Fruit fly (Drosophila melanogaster): ENCODE data around the gene Polr2M.

Polr2M gene

dm6 chr3R:19255255-19255654 lies 26.0 kb downstream of the Polr2M start (continued):
- TF ChIP-seq Eip75B (GFP tag; optimal IDR thresholded peaks at IDR 0.05) (peak; percentile 47), vri (GFP tag; optimal IDR thresholded peaks at IDR 0.05) (no peak), CG3032 (tag; optimal IDR thresholded peaks at IDR 0.05) (peak; percentile 62), pdm3 (GFP tag; optimal IDR thresholded peaks at IDR 0.05) (peak; percentile 25), Ets21C (GFP tag; optimal IDR thresholded peaks at IDR 0.05) (no peak), CG9139 (GFP tag; optimal IDR thresholded peaks at IDR 0.05) (no peak), CG4318 (GFP tag; optimal IDR thresholded peaks at IDR 0.05) (peak; percentile 39), Lpt (GFP tag; optimal IDR thresholded peaks at IDR 0.05) (peak; percentile 35), acj6 (GFP tag; optimal IDR thresholded peaks at IDR 0.05) (peak; percentile 56), topi (GFP tag; optimal IDR thresholded peaks at IDR 0.05) (peak; percentile 44), net (GFP tag; optimal IDR thresholded peaks at IDR 0.05) (peak; percentile 29), CG11902 (GFP tag; optimal IDR thresholded peaks at IDR 0.05) (peak; percentile 13), CG6276 (GFP tag; optimal IDR thresholded peaks at IDR 0.05) (peak; percentile 61), spab (GFP tag; optimal IDR thresholded peaks at IDR 0.05) (peak; percentile 52), dsx (GFP tag; optimal IDR thresholded peaks at IDR 0.05; ENCODE audit: poor library complexity, severe bottlenecking) (peak; percentile 50), svp (GFP tag) (peak; percentile 77), CG6163 (GFP tag; IDR thresholded peaks at IDR 0.05) (peak; percentile 88), CG8119 (GFP tag; IDR thresholded peaks at IDR 0.05) (peak; percentile 63)

dm6 chr3R:19256477-19256876 lies 27.2 kb downstream of the Polr2M start, which contains the start of gene CG14280:
Gene CG14280, plus strand, starts transcription at chr3R:19256777.
- TF ChIP-seq CG11902 (GFP tag; optimal IDR thresholded peaks at IDR 0.05), result no peak
- TF ChIP-seq vri (GFP tag; optimal IDR thresholded peaks at IDR 0.05), result no peak
- TF ChIP-seq Hr39 (GFP tag; optimal IDR thresholded peaks at IDR 0.05), result no peak
- TF ChIP-seq CG9139 (GFP tag; optimal IDR thresholded peaks at IDR 0.05), result no peak

dm6 chr3R:19264789-19265188 lies 35.5 kb downstream of the Polr2M start:
- no peak for TF ChIP-seq Lpt (GFP tag; optimal IDR thresholded peaks at IDR 0.05)
- TF ChIP-seq Hr38 (GFP tag; optimal IDR thresholded peaks at IDR 0.05), result no peak
- TF ChIP-seq CG1621 (tag; optimal IDR thresholded peaks at IDR 0.05), result no peak
- no peak for TF ChIP-seq ss (GFP tag; optimal IDR thresholded peaks at IDR 0.05)
- no peak for TF ChIP-seq CG11902 (GFP tag; optimal IDR thresholded peaks at IDR 0.05)
- TF ChIP-seq Eip93F (GFP tag; optimal IDR thresholded peaks at IDR 0.05), result no peak
- peak; percentile 20 for TF ChIP-seq achi (GFP tag; optimal IDR thresholded peaks at IDR 0.05)
- peak; percentile 30 for TF ChIP-seq dac (GFP tag; optimal IDR thresholded peaks at IDR 0.05)
- TF ChIP-seq fd59A (GFP tag; optimal IDR thresholded peaks at IDR 0.05), result no peak
- peak; percentile 24 for TF ChIP-seq CG6792 (GFP tag; optimal IDR thresholded peaks at IDR 0.05)
- no peak for TF ChIP-seq Met (GFP tag; optimal IDR thresholded peaks at IDR 0.05)
- no peak for TF ChIP-seq Sox14 (GFP tag; optimal IDR thresholded peaks at IDR 0.05)
- TF ChIP-seq spab (GFP tag; optimal IDR thresholded peaks at IDR 0.05), result no peak
- no peak for TF ChIP-seq Hr39 (GFP tag; optimal IDR thresholded peaks at IDR 0.05)
- no peak for TF ChIP-seq vri (GFP tag; optimal IDR thresholded peaks at IDR 0.05)
- TF ChIP-seq net (GFP tag; optimal IDR thresholded peaks at IDR 0.05), result no peak
- TF ChIP-seq CG11762 (GFP tag; optimal IDR thresholded peaks at IDR 0.05; ENCODE audit: insufficient read depth), result no peak
- TF ChIP-seq esn (GFP tag; optimal IDR thresholded peaks at IDR 0.05), result no peak
- peak; percentile 66 for TF ChIP-seq Eip78C (GFP tag)
- peak; percentile 39 for TF ChIP-seq Hr4 (GFP tag; optimal IDR thresholded peaks at IDR 0.05)
- TF ChIP-seq svp (GFP tag), result no peak
- no peak for TF ChIP-seq CG31627 (GFP tag; optimal IDR thresholded peaks at IDR 0.05)
- peak; percentile 75 for TF ChIP-seq eg (GFP tag; IDR thresholded peaks at IDR 0.05)
- no peak for TF ChIP-seq Blimp-1 (GFP tag; optimal IDR thresholded peaks at IDR 0.05)
- no peak for TF ChIP-seq Ets96B (tag; optimal IDR thresholded peaks at IDR 0.05)
- no peak for TF ChIP-seq Smox (GFP tag; optimal IDR thresholded peaks at IDR 0.05)
- no peak for TF ChIP-seq lz (GFP tag; optimal IDR thresholded peaks at IDR 0.05)
- peak; percentile 60 for TF ChIP-seq CG15336 (GFP tag; IDR thresholded peaks at IDR 0.05)
- no peak for TF ChIP-seq fkh (GFP tag; optimal IDR thresholded peaks at IDR 0.05)
- TF ChIP-seq CG4318 (GFP tag; optimal IDR thresholded peaks at IDR 0.05), result peak; percentile 45
- no peak for TF ChIP-seq CG6854 (GFP tag; optimal IDR thresholded peaks at IDR 0.05)
- TF ChIP-seq CG8319 (GFP tag; optimal IDR thresholded peaks at IDR 0.05), result peak; percentile 22
- TF ChIP-seq salr (GFP tag; optimal IDR thresholded peaks at IDR 0.05), result no peak
- peak; percentile 70 for TF ChIP-seq CG32006 (GFP tag; optimal IDR thresholded peaks at IDR 0.05)
- TF ChIP-seq Ets21C (GFP tag; optimal IDR thresholded peaks at IDR 0.05), result no peak
- no peak for TF ChIP-seq pdm3 (GFP tag; optimal IDR thresholded peaks at IDR 0.05)
- peak; percentile 19 for TF ChIP-seq OdsH (GFP tag; optimal IDR thresholded peaks at IDR 0.05)
- peak; percentile 64; the same call in 2 of the 3 replicates for TF ChIP-seq CG8119 (GFP tag; IDR thresholded peaks at IDR 0.05)
- no peak for TF ChIP-seq fd85E (GFP tag; optimal IDR thresholded peaks at IDR 0.05)
